Fruit fly (Drosophila melanogaster) whole organism, embryonic: ENCODE data around the gene CG4709.

ENCODE experiments used
- Atf-2 ChIP-seq: fragments of 200-800 bp; sonication (Bioruptor generic); optimal IDR thresholded peaks from 2 replicates; lab custom pipeline; 2016; ENCODE audit warnings: missing biosample characterization, missing genetic modification characterization
- CG10431 ChIP-seq: fragments of 200-800 bp; sonication (Bioruptor generic); optimal IDR thresholded peaks from 3 replicates; lab custom pipeline; 2018; ENCODE audit warnings: missing biosample characterization, mild to moderate bottlenecking, missing genetic modification characterization
- CG12236 ChIP-seq: fragments of 200-800 bp; sonication (Bioruptor generic); optimal IDR thresholded peaks from 2 replicates; lab custom pipeline; 2016; ENCODE audit warnings: missing biosample characterization, missing genetic modification characterization
- CG1233 ChIP-seq: fragments of 200-800 bp; sonication (Bioruptor generic); optimal IDR thresholded peaks from 4 replicates; lab custom pipeline; 2018; ENCODE audit warnings: missing biosample characterization, mild to moderate bottlenecking, missing genetic modification characterization
- CG12769 ChIP-seq: fragments of 200-800 bp; sonication (Bioruptor generic); optimal IDR thresholded peaks from 2 replicates; lab custom pipeline; 2019; ENCODE audit warnings: missing biosample characterization, mild to moderate bottlenecking, missing genetic modification characterization, moderate library complexity
- CG14860 ChIP-seq: fragments of 200-800 bp; sonication (Bioruptor generic); IDR thresholded peaks from 3 replicates; pipeline ENCODE4 v1.3.6; 2022; ENCODE audit warnings: missing biosample characterization, missing genetic modification characterization; ENCODE audit not compliant: partially characterized antibody
- CG15011 ChIP-seq: fragments of 200-800 bp; sonication (Bioruptor generic); optimal IDR thresholded peaks from 3 replicates; lab custom pipeline; 2018; ENCODE audit warnings: missing biosample characterization, mild to moderate bottlenecking, missing genetic modification characterization
- CG1603 ChIP-seq: fragments of 200-800 bp; sonication (Bioruptor generic); optimal IDR thresholded peaks from 2 replicates; lab custom pipeline; 2019; ENCODE audit warnings: missing biosample characterization, mild to moderate bottlenecking, missing genetic modification characterization, moderate library complexity
- CG1647 ChIP-seq: fragments of 200-800 bp; sonication (Bioruptor generic); optimal IDR thresholded peaks from 3 replicates; lab custom pipeline; 2016; ENCODE audit warnings: missing biosample characterization, missing genetic modification characterization
- CG16813 ChIP-seq: fragments of 200-800 bp; sonication (Bioruptor generic); IDR thresholded peaks from 3 replicates; pipeline ENCODE4 v1.3.6; 2022; ENCODE audit warnings: missing biosample characterization, missing genetic modification characterization; ENCODE audit not compliant: partially characterized antibody
- CG17186 ChIP-seq: fragments of 200-800 bp; sonication (Bioruptor generic); optimal IDR thresholded peaks from 3 replicates; lab custom pipeline; 2017; ENCODE audit warnings: missing biosample characterization, missing genetic modification reagents, missing genetic modification characterization
- CG17568 ChIP-seq: fragments of 200-800 bp; sonication (Bioruptor generic); optimal IDR thresholded peaks from 2 replicates; lab custom pipeline; 2018; ENCODE audit warnings: missing biosample characterization, mild to moderate bottlenecking, missing genetic modification characterization, moderate library complexity
- CG17802 ChIP-seq: fragments of 200-800 bp; sonication (Bioruptor generic); optimal IDR thresholded peaks from 2 replicates; lab custom pipeline; 2018; ENCODE audit warnings: missing biosample characterization, mild to moderate bottlenecking, missing genetic modification characterization, moderate library complexity
- CG1832 ChIP-seq: fragments of 200-800 bp; sonication (Bioruptor generic); optimal IDR thresholded peaks from 2 replicates; lab custom pipeline; 2017; ENCODE audit warnings: missing biosample characterization, mild to moderate bottlenecking, missing genetic modification characterization, inconsistent platforms
- CG18619 ChIP-seq: fragments of 200-800 bp; sonication (Bioruptor generic); optimal IDR thresholded peaks from 3 replicates; lab custom pipeline; 2017; ENCODE audit warnings: missing biosample characterization, mild to moderate bottlenecking, missing genetic modification characterization
- CG30020 ChIP-seq: fragments of 200-800 bp; optimal IDR thresholded peaks from 2 replicates; lab custom pipeline; 2019; ENCODE audit warnings: missing biosample characterization, mild to moderate bottlenecking, missing genetic modification characterization, moderate library complexity
- CG34376 ChIP-seq: fragments of 200-800 bp; sonication (Bioruptor generic); optimal IDR thresholded peaks from 2 replicates; lab custom pipeline; 2018; ENCODE audit warnings: missing biosample characterization, mild to moderate bottlenecking, missing genetic modification characterization
- CG4404 ChIP-seq: fragments of 200-800 bp; sonication (Bioruptor generic); IDR thresholded peaks from 2 replicates; pipeline ENCODE4 v1.3.6; 2022; ENCODE audit warnings: missing biosample characterization, missing genetic modification characterization
- CG4617 ChIP-seq: fragments of 200-800 bp; sonication (Bioruptor generic); optimal IDR thresholded peaks from 3 replicates; lab custom pipeline; 2016; ENCODE audit warnings: missing biosample characterization, missing genetic modification characterization, borderline replicate concordance
- CG6765 ChIP-seq: fragments of 200-800 bp; sonication (Bioruptor generic); optimal IDR thresholded peaks from 3 replicates; lab custom pipeline; 2017; ENCODE audit warnings: missing biosample characterization, mild to moderate bottlenecking, missing genetic modification characterization
- CG7987 ChIP-seq: fragments of 200-800 bp; sonication (Bioruptor generic); optimal IDR thresholded peaks from 2 replicates; lab custom pipeline; 2018; ENCODE audit warnings: missing biosample characterization, mild to moderate bottlenecking, missing genetic modification characterization, moderate library complexity
- D19A ChIP-seq: fragments of 200-800 bp; optimal IDR thresholded peaks from 3 replicates; lab custom pipeline; 2019; ENCODE audit warnings: missing biosample characterization, mild to moderate bottlenecking, missing genetic modification characterization, moderate library complexity
- Dfd ChIP-seq, 2 experiments: fragments of >200 bp; optimal IDR thresholded peaks; 2 replicates each; lab custom pipeline; 2017; ENCODE audit warnings: missing biosample characterization in 2 of 2, missing genetic modification characterization in 2 of 2
- Eip74EF ChIP-seq, 2 experiments: fragments of 200-800 bp in 1 of 2; fragments of >200 bp in 1 of 2; sonication (Bioruptor generic) in 1 of 2; optimal IDR thresholded peaks; 2 replicates each; lab custom pipeline; 2017 to 2019; ENCODE audit warnings: missing biosample characterization in 2 of 2, missing genetic modification characterization in 2 of 2, mild to moderate bottlenecking in 1 of 2, moderate library complexity in 1 of 2
- Ets65A ChIP-seq: fragments of 200-800 bp; sonication (Bioruptor generic); peaks from one replicate; lab custom pipeline; 2016; ENCODE audit warnings: missing biosample characterization, missing genetic modification characterization
- Ets97D ChIP-seq: fragments of 200-800 bp; sonication (Bioruptor generic); optimal IDR thresholded peaks from 3 replicates; lab custom pipeline; 2016; ENCODE audit warnings: missing biosample characterization, missing genetic modification characterization
- HmgD ChIP-seq: fragments of 200-800 bp; sonication (Bioruptor generic); optimal IDR thresholded peaks from 3 replicates; lab custom pipeline; 2016; ENCODE audit warnings: missing biosample characterization, missing genetic modification characterization
- Meics ChIP-seq: fragments of 200-800 bp; sonication (Bioruptor generic); optimal IDR thresholded peaks from 2 replicates; lab custom pipeline; 2017; ENCODE audit warnings: missing biosample characterization, mild to moderate bottlenecking, missing genetic modification characterization
- Myb ChIP-seq: fragments of 200-800 bp; sonication (Bioruptor generic); optimal IDR thresholded peaks from 2 replicates; lab custom pipeline; 2016; ENCODE audit warnings: missing biosample characterization, missing genetic modification characterization
- Oli ChIP-seq: fragments of 200-800 bp; sonication (Bioruptor generic); optimal IDR thresholded peaks from 2 replicates; lab custom pipeline; 2018; ENCODE audit warnings: missing biosample characterization, mild to moderate bottlenecking, missing genetic modification characterization, moderate library complexity
- Sin3A ChIP-seq: fragments of >200 bp; optimal IDR thresholded peaks from 2 replicates; lab custom pipeline; 2018
- Sox100B ChIP-seq: fragments of 200-800 bp; sonication (Bioruptor generic); optimal IDR thresholded peaks from 3 replicates; lab custom pipeline; 2018; ENCODE audit warnings: missing biosample characterization, mild to moderate bottlenecking, missing genetic modification characterization
- aop ChIP-seq: fragments of 200-800 bp; sonication (Bioruptor generic); IDR thresholded peaks from 2 replicates; pipeline ENCODE4 v1.3.6; 2022; ENCODE audit warnings: missing biosample characterization, missing genetic modification characterization
- br ChIP-seq: fragments of >200 bp; optimal IDR thresholded peaks from 2 replicates; lab custom pipeline; 2017
- bsh ChIP-seq, 2 experiments: fragments of 200-800 bp; sonication (Bioruptor generic); optimal IDR thresholded peaks; 2 replicates each; lab custom pipeline; 2017 to 2018; ENCODE audit warnings: mild to moderate bottlenecking in 2 of 2, missing biosample characterization in 2 of 2, missing genetic modification characterization in 2 of 2, moderate library complexity in 1 of 2
- crp ChIP-seq, 2 experiments: fragments of 200-800 bp; sonication (Bioruptor generic); optimal IDR thresholded peaks; 2 replicates in 1 of 2; 3 replicates in 1 of 2; lab custom pipeline; 2017; ENCODE audit warnings: missing biosample characterization in 2 of 2, missing genetic modification characterization in 2 of 2, mild to moderate bottlenecking in 1 of 2, moderate library complexity in 1 of 2
- disco-r ChIP-seq: fragments of 200-800 bp; sonication (Bioruptor generic); optimal IDR thresholded peaks from 2 replicates; lab custom pipeline; 2016; ENCODE audit warnings: missing biosample characterization, missing genetic modification characterization
- dysf ChIP-seq: fragments of 200-800 bp; sonication (Bioruptor generic); IDR thresholded peaks from 3 replicates; pipeline ENCODE4 v1.3.6; 2022; ENCODE audit warnings: missing biosample characterization, missing genetic modification characterization
- ewg ChIP-seq: fragments of 200-800 bp; sonication (Bioruptor generic); optimal IDR thresholded peaks from 3 replicates; lab custom pipeline; 2017; ENCODE audit warnings: mild to moderate bottlenecking, missing biosample characterization, missing genetic modification reagents, missing genetic modification characterization
- gsb-n ChIP-seq: fragments of 200-800 bp; sonication (Bioruptor generic); optimal IDR thresholded peaks from 3 replicates; lab custom pipeline; 2018; ENCODE audit warnings: missing biosample characterization, mild to moderate bottlenecking, missing genetic modification characterization
- her ChIP-seq: fragments of 200-800 bp; sonication (Bioruptor generic); optimal IDR thresholded peaks from 2 replicates; lab custom pipeline; 2016; ENCODE audit warnings: missing biosample characterization, missing genetic modification characterization
- jumu ChIP-seq: fragments of 200-800 bp; sonication (Bioruptor generic); optimal IDR thresholded peaks from 3 replicates; lab custom pipeline; 2016; ENCODE audit warnings: missing biosample characterization, missing genetic modification characterization
- kay ChIP-seq: fragments of 200-800 bp; sonication (Bioruptor generic); optimal IDR thresholded peaks from 2 replicates; lab custom pipeline; 2016; ENCODE audit warnings: missing biosample characterization, missing genetic modification characterization
- mld ChIP-seq: fragments of 200-800 bp; sonication (Bioruptor generic); IDR thresholded peaks from 3 replicates; pipeline ENCODE4 v1.3.6; 2022; ENCODE audit warnings: missing biosample characterization, missing genetic modification characterization; ENCODE audit not compliant: partially characterized antibody
- salm ChIP-seq: fragments of 200-800 bp; sonication (Bioruptor generic); optimal IDR thresholded peaks from 2 replicates; lab custom pipeline; 2018; ENCODE audit warnings: missing biosample characterization, mild to moderate bottlenecking, missing genetic modification characterization
- tap ChIP-seq: fragments of 200-800 bp; optimal IDR thresholded peaks from 3 replicates; lab custom pipeline; 2019; ENCODE audit warnings: missing biosample characterization, mild to moderate bottlenecking, missing genetic modification characterization, moderate library complexity
- ttk ChIP-seq: fragments of 200-800 bp; sonication (Bioruptor generic); IDR thresholded peaks from 2 replicates; pipeline ENCODE4 v2.1.2; 2022; ENCODE audit warnings: missing biosample characterization, missing genetic modification characterization
- vfl ChIP-seq: fragments of 200-800 bp; sonication (Bioruptor generic); optimal IDR thresholded peaks from 2 replicates; lab custom pipeline; 2016; ENCODE audit warnings: missing biosample characterization, missing genetic modification characterization

Gene CG4709

dm6 chr2L:9918020-9918959 lies 35.8 kb upstream of the CG4709 start, which contains the start of the genes CG5885 and CG4598 (continued):
- TF ChIP-seq CG7987 (GFP tag; lab: Kevin White, UChicago) (no peak), CG14860 (GFP tag; lab: Robert Waterston, UW) (peak; percentile 68), dysf (GFP tag; lab: Robert Waterston, UW) (peak; percentile 72; the same call in 2 of the 3 replicates), CG4617 (peak; percentile 48), CG18619 (GFP tag; lab: Kevin White, UChicago) (peak; percentile 69), CG6765 (peak; percentile 36), jumu (GFP tag; lab: Kevin White, UChicago) (peak; percentile 30), CG1603 (tag; lab: Kevin White, UChicago) (peak; percentile 78), Sin3A (lab: Kevin White, UChicago) (peak; percentile 46), vfl (GFP tag; lab: Kevin White, UChicago) (peak; percentile 40), ttk (GFP tag; lab: Robert Waterston, UW) (no peak; the same call in 1 of the 2 replicates), her (GFP tag; lab: Kevin White, UChicago) (no peak), Eip74EF (GFP tag; optimal IDR thresholded peaks at IDR 0.05; lab: Kevin White, UChicago) (peak in 1 of 2 experiments; percentile 22), Atf-2 (GFP tag; lab: Kevin White, UChicago) (no peak), br (lab: Kevin White, UChicago) (no peak), Sox100B (GFP tag; lab: Kevin White, UChicago) (peak; percentile 65), bsh (GFP tag; optimal IDR thresholded peaks at IDR 0.05; lab: Kevin White, UChicago) (peak; percentile 66 to 74), Myb (GFP tag; lab: Kevin White, UChicago) (peak; percentile 84), Dfd (GFP tag; optimal IDR thresholded peaks at IDR 0.05; lab: Kevin White, UChicago) (no peak), Oli (peak; percentile 62), disco-r (no peak), ewg (peak; percentile 6), tap (tag; lab: Kevin White, UChicago) (peak; percentile 45), salm (tag; lab: Kevin White, UChicago) (no peak), CG30020 (peak; percentile 54), CG1832 (no peak), CG12769 (tag; lab: Kevin White, UChicago) (peak; percentile 20), gsb-n (tag; lab: Kevin White, UChicago) (peak; percentile 73), CG16813 (peak; percentile 83), CG1233 (GFP tag; lab: Kevin White, UChicago) (peak; percentile 0), kay (GFP tag; lab: Kevin White, UChicago) (peak; percentile 80), Ets65A (GFP tag; lab: Kevin White, UChicago) (peak; percentile 87), CG17802 (tag; lab: Kevin White, UChicago) (no peak), CG17186 (GFP tag; lab: Kevin White, UChicago) (peak; percentile 71), HmgD (GFP tag; lab: Kevin White, UChicago) (no peak), CG12236 (no peak), mld (GFP tag; lab: Robert Waterston, UW) (peak; percentile 82), Ets97D (GFP tag; lab: Kevin White, UChicago) (peak; percentile 87), CG15011 (GFP tag; lab: Kevin White, UChicago) (peak; percentile 18), CG4404 (no peak), Meics (GFP tag; lab: Kevin White, UChicago) (peak; percentile 56), crp (GFP tag; optimal IDR thresholded peaks at IDR 0.05; lab: Kevin White, UChicago) (peak in 1 of 2 experiments; percentile 55), aop (GFP tag; lab: Robert Waterston, UW) (no peak), CG17568 (GFP tag; lab: Kevin White, UChicago) (no peak), D19A (tag; lab: Kevin White, UChicago) (peak; percentile 99), CG10431 (GFP tag; lab: Kevin White, UChicago) (peak; percentile 57), CG1647 (GFP tag; lab: Kevin White, UChicago) (no peak), CG34376 (GFP tag; lab: Kevin White, UChicago) (peak; percentile 3)
